Worm (Caenorhabditis elegans) whole organism, L4 larva: ENCODE results near the gene abcf-2.

ENCODE experiments used
- D1046.2 ChIP-seq: fragments of 200-800 bp; sonication (Bioruptor generic); IDR thresholded peaks from 2 replicates; pipeline ENCODE4 v1.3.6; 2022; ENCODE audit warnings: missing genetic modification characterization, missing compliant biosample characterization
- F37D6.2 ChIP-seq: sonication (generic microtip); optimal IDR thresholded peaks from 2 replicates; lab custom pipeline; 2016; ENCODE audit warnings: mild to moderate bottlenecking, missing genetic modification characterization, missing compliant biosample characterization
- F49E8.2 ChIP-seq: sonication (generic microtip); optimal IDR thresholded peaks from 2 replicates; lab custom pipeline; 2016; ENCODE audit warnings: missing compliant biosample characterization, mild to moderate bottlenecking, missing genetic modification characterization, borderline replicate concordance
- R02D3.7 ChIP-seq: fragments of 150-350 bp; sonication (generic microtip); optimal IDR thresholded peaks from 3 replicates; lab custom pipeline; 2014; ENCODE audit warnings: missing biosample characterization, missing genetic modification characterization
- T20F7.1 ChIP-seq: fragments of 200-800 bp; sonication (Bioruptor generic); optimal IDR thresholded peaks from 2 replicates; lab custom pipeline; 2018; ENCODE audit warnings: mild to moderate bottlenecking, missing genetic modification characterization, missing compliant biosample characterization
- Y48G9A.11 ChIP-seq: fragments of 200-800 bp; sonication (Bioruptor generic); IDR thresholded peaks from 2 replicates; pipeline ENCODE4 v1.3.6; 2022; ENCODE audit warnings: missing genetic modification reagents, missing genetic modification characterization, missing compliant biosample characterization
- Y5F2A.4 ChIP-seq: fragments of 200-800 bp; sonication (Bioruptor generic); optimal IDR thresholded peaks from 2 replicates; lab custom pipeline; 2018; ENCODE audit warnings: mild to moderate bottlenecking, missing genetic modification characterization, missing compliant biosample characterization
- aha-1 ChIP-seq: fragments of 150-350 bp; peaks from one replicate; lab custom pipeline; 2014; ENCODE audit warnings: missing biosample characterization, missing genetic modification characterization
- aly-2 ChIP-seq: sonication (generic microtip); optimal IDR thresholded peaks from 2 replicates; lab custom pipeline; 2018; ENCODE audit warnings: missing biosample characterization, missing genetic modification characterization
- arid-1 ChIP-seq: fragments of 200-800 bp; sonication (Bioruptor generic); conservative IDR thresholded peaks from 2 replicates; pipeline ENCODE4 v1.3.6; 2022; ENCODE audit warnings: missing genetic modification reagents, missing genetic modification characterization, missing compliant biosample characterization
- cey-2 ChIP-seq: sonication (generic microtip); optimal IDR thresholded peaks from 3 replicates; lab custom pipeline; 2017; ENCODE audit warnings: missing genetic modification characterization, mild to moderate bottlenecking, missing compliant biosample characterization, antibody characterized with exemption, borderline replicate concordance; ENCODE audit not compliant: insufficient read depth
- ctbp-1 ChIP-seq: fragments of 200-800 bp; sonication (Bioruptor generic); IDR thresholded peaks from 2 replicates; pipeline ENCODE4 v1.3.6; 2022; ENCODE audit warnings: missing genetic modification reagents, missing genetic modification characterization, missing compliant biosample characterization
- daf-12 ChIP-seq: fragments of 150-350 bp; optimal IDR thresholded peaks from 2 replicates; lab custom pipeline; 2014; ENCODE audit warnings: missing biosample characterization, missing genetic modification reagents, missing genetic modification characterization
- daf-16 ChIP-seq, 3 experiments: sonication (generic microtip); optimal IDR thresholded peaks; 2 replicates each; lab custom pipeline; 2016 to 2017; ENCODE audit warnings: missing genetic modification characterization in 3 of 3, missing genetic modification reagents in 3 of 3, mild to moderate bottlenecking in 2 of 3, missing compliant biosample characterization in 2 of 3, missing biosample characterization in 1 of 3, moderate library complexity in 1 of 3
- daf-19 ChIP-seq: fragments of 200-800 bp; sonication (Bioruptor generic); conservative IDR thresholded peaks from 2 replicates; pipeline ENCODE4 v1.3.6; 2022; ENCODE audit warnings: missing genetic modification characterization, missing compliant biosample characterization
- dmd-8 ChIP-seq: fragments of 200-800 bp; sonication (Bioruptor generic); IDR thresholded peaks from 2 replicates; pipeline ENCODE4 v1.3.6; 2022; ENCODE audit warnings: missing genetic modification characterization, missing compliant biosample characterization
- dmd-9 ChIP-seq: fragments of 200-800 bp; sonication (Bioruptor generic); IDR thresholded peaks from 2 replicates; pipeline ENCODE4 v1.3.6; 2022; ENCODE audit warnings: missing genetic modification reagents, missing genetic modification characterization, missing compliant biosample characterization
- duxl-1 ChIP-seq: sonication (generic microtip); optimal IDR thresholded peaks from 2 replicates; lab custom pipeline; 2016; ENCODE audit warnings: mild to moderate bottlenecking, missing genetic modification characterization, moderate library complexity, missing compliant biosample characterization; ENCODE audit not compliant: poor library complexity
- egl-27 ChIP-seq: sonication (generic microtip); optimal IDR thresholded peaks from 3 replicates; lab custom pipeline; 2017; ENCODE audit warnings: missing biosample characterization, missing genetic modification reagents, missing genetic modification characterization
- fkh-10 ChIP-seq: fragments of 150-350 bp; optimal IDR thresholded peaks from 2 replicates; lab custom pipeline; 2014; ENCODE audit warnings: missing biosample characterization, missing genetic modification reagents, missing genetic modification characterization
- fos-1 ChIP-seq: fragments of 150-350 bp; optimal IDR thresholded peaks from 2 replicates; lab custom pipeline; 2014; ENCODE audit warnings: missing biosample characterization, missing genetic modification characterization
- jun-1 ChIP-seq: fragments of 150-350 bp; optimal IDR thresholded peaks from 2 replicates; lab custom pipeline; 2014; ENCODE audit warnings: missing biosample characterization, missing genetic modification reagents, missing genetic modification characterization
- lim-7 ChIP-seq: fragments of 200-800 bp; sonication (Bioruptor generic); IDR thresholded peaks from 2 replicates; pipeline ENCODE4 v1.3.6; 2022; ENCODE audit warnings: missing genetic modification characterization, missing compliant biosample characterization
- lin-1 ChIP-seq: fragments of 200-800 bp; sonication (Bioruptor generic); IDR thresholded peaks from 2 replicates; pipeline ENCODE4 v1.3.6; 2022; ENCODE audit warnings: missing genetic modification reagents, missing genetic modification characterization, missing compliant biosample characterization
- lin-13 ChIP-seq: fragments of 150-350 bp; optimal IDR thresholded peaks from 2 replicates; lab custom pipeline; 2014; ENCODE audit warnings: missing biosample characterization, missing genetic modification reagents, missing genetic modification characterization
- lin-39 ChIP-seq: fragments of 150-350 bp; optimal IDR thresholded peaks from 2 replicates; lab custom pipeline; 2014; ENCODE audit warnings: missing biosample characterization, missing genetic modification reagents, missing genetic modification characterization
- mdl-1 ChIP-seq, 2 experiments: fragments of 150-350 bp in 1 of 2; sonication (generic microtip) in 1 of 2; optimal IDR thresholded peaks; 2 replicates each; lab custom pipeline; 2014 to 2017; ENCODE audit warnings: missing biosample characterization in 2 of 2, missing genetic modification characterization in 2 of 2
- mdt-29 ChIP-seq: fragments of 200-800 bp; sonication (Bioruptor generic); IDR thresholded peaks from 2 replicates; pipeline ENCODE4 v1.3.6; 2022; ENCODE audit warnings: missing genetic modification reagents, missing genetic modification characterization, missing compliant biosample characterization
- mes-2 ChIP-seq: sonication (generic microtip); optimal IDR thresholded peaks from 2 replicates; lab custom pipeline; 2016; ENCODE audit warnings: missing genotype, mild to moderate bottlenecking, missing genetic modification characterization, missing compliant biosample characterization; ENCODE audit not compliant: poor library complexity, severe bottlenecking
- mxl-3 ChIP-seq: fragments of 200-800 bp; sonication (Bioruptor generic); optimal IDR thresholded peaks from 2 replicates; lab custom pipeline; 2018; ENCODE audit warnings: mild to moderate bottlenecking, missing genetic modification characterization, missing compliant biosample characterization
- nhr-10 ChIP-seq: fragments of 150-350 bp; optimal IDR thresholded peaks from 2 replicates; lab custom pipeline; 2014; ENCODE audit warnings: missing biosample characterization, missing genetic modification characterization
- nhr-237 ChIP-seq: sonication (generic microtip); optimal IDR thresholded peaks from 2 replicates; lab custom pipeline; 2017; ENCODE audit warnings: missing biosample characterization, missing genetic modification characterization
- nhr-41 ChIP-seq: fragments of 200-800 bp; sonication (Bioruptor generic); IDR thresholded peaks from 2 replicates; pipeline ENCODE4 v1.3.6; 2022; ENCODE audit warnings: missing genetic modification reagents, missing genetic modification characterization, missing compliant biosample characterization
- nhr-48 ChIP-seq: sonication (generic microtip); optimal IDR thresholded peaks from 2 replicates; lab custom pipeline; 2016; ENCODE audit warnings: mild to moderate bottlenecking, missing genetic modification characterization, missing compliant biosample characterization
- nhr-76 ChIP-seq: fragments of 150-350 bp; optimal IDR thresholded peaks from 2 replicates; lab custom pipeline; 2014; ENCODE audit warnings: missing biosample characterization, missing genetic modification characterization
- pha-4 ChIP-seq, 2 experiments: fragments of 150-350 bp in 1 of 2; fragments of 200-800 bp in 1 of 2; sonication (Bioruptor generic) in 1 of 2; IDR thresholded peaks in 1 of 2; optimal IDR thresholded peaks in 1 of 2; 2 replicates each; pipeline versions ENCODE4 v1.3.6 to Lab custom; 2014 to 2022; ENCODE audit warnings: missing genetic modification characterization in 2 of 2, missing genetic modification reagents in 2 of 2, missing biosample characterization in 1 of 2, missing compliant biosample characterization in 1 of 2
- php-3 ChIP-seq: fragments of 200-800 bp; sonication (Bioruptor generic); IDR thresholded peaks from 2 replicates; pipeline ENCODE4 v1.3.6; 2022; ENCODE audit warnings: missing genetic modification reagents, missing genetic modification characterization, missing compliant biosample characterization
- rbr-2 ChIP-seq: sonication (generic microtip); optimal IDR thresholded peaks from 2 replicates; lab custom pipeline; 2016; ENCODE audit warnings: missing genotype, missing genetic modification characterization, missing compliant biosample characterization
- saeg-2 ChIP-seq: fragments of 200-800 bp; sonication (Bioruptor generic); IDR thresholded peaks from 2 replicates; pipeline ENCODE4 v1.3.6; 2022; ENCODE audit warnings: missing genetic modification reagents, missing genetic modification characterization, missing compliant biosample characterization
- sdz-12 ChIP-seq: fragments of 200-800 bp; sonication (Bioruptor generic); optimal IDR thresholded peaks from 2 replicates; lab custom pipeline; 2018; ENCODE audit warnings: mild to moderate bottlenecking, missing genetic modification characterization, missing compliant biosample characterization
- set-16 ChIP-seq: fragments of 200-800 bp; sonication (Bioruptor generic); IDR thresholded peaks from 2 replicates; pipeline ENCODE4 v1.3.6; 2022; ENCODE audit warnings: missing genetic modification reagents, missing genetic modification characterization, missing compliant biosample characterization
- skn-1 ChIP-seq: fragments of 150-350 bp; optimal IDR thresholded peaks from 2 replicates; lab custom pipeline; 2014; ENCODE audit warnings: missing biosample characterization, missing genetic modification characterization
- spr-1 ChIP-seq: sonication (generic microtip); optimal IDR thresholded peaks from 2 replicates; lab custom pipeline; 2016; ENCODE audit warnings: mild to moderate bottlenecking, missing genetic modification characterization, missing compliant biosample characterization
- zfp-2 ChIP-seq: sonication (generic microtip); optimal IDR thresholded peaks from 2 replicates; lab custom pipeline; 2016; ENCODE audit warnings: mild to moderate bottlenecking, missing genetic modification characterization, missing compliant biosample characterization
- zfp-3 ChIP-seq: fragments of 200-800 bp; sonication (Bioruptor generic); conservative IDR thresholded peaks from 2 replicates; pipeline ENCODE4 v1.3.6; 2022; ENCODE audit warnings: missing genetic modification reagents, missing genetic modification characterization, missing compliant biosample characterization
- zip-2 ChIP-seq: fragments of 150-350 bp; optimal IDR thresholded peaks from 2 replicates; lab custom pipeline; 2014; ENCODE audit warnings: missing biosample characterization, missing genetic modification characterization
- ztf-11 ChIP-seq: fragments of 150-350 bp; optimal IDR thresholded peaks from 2 replicates; lab custom pipeline; 2014; ENCODE audit warnings: missing biosample characterization, missing genetic modification characterization

Gene abcf-2

ce11 chrIII:13464493-13465362 is 2.7 kb upstream of the abcf-2 start, which contains the start of gene kel-3 (continued):
- TF ChIP-seq nhr-237 (tag; lab: Kevin White, UChicago) (peak; percentile 63), mxl-3 (no peak), nhr-76 (tag; lab: Kevin White, UChicago) (no peak), zip-2 (tag; lab: Kevin White, UChicago) (peak; percentile 58), duxl-1 (peak; percentile 84), R02D3.7 (tag; lab: Kevin White, UChicago) (no peak), arid-1 (GFP tag; lab: Robert Waterston, UW) (peak; percentile 86), zfp-2 (peak; percentile 30), fos-1 (peak; percentile 41), skn-1 (no peak), aly-2 (tag; lab: Kevin White, UChicago) (peak; percentile 95), daf-12 (tag; lab: Kevin White, UChicago) (no peak), daf-16 (GFP tag; optimal IDR thresholded peaks at IDR 0.05; lab: Kevin White, UChicago) (peak; percentile 50 to 61), daf-16 (tag; optimal IDR thresholded peaks at IDR 0.05; lab: Kevin White, UChicago) (peak; percentile 79), zfp-3 (peak; percentile 96), rbr-2 (tag; lab: Kevin White, UChicago) (peak; percentile 44), fkh-10 (GFP tag; lab: Kevin White, UChicago) (no peak), aha-1 (tag; lab: Kevin White, UChicago) (peak; percentile 91), nhr-41 (GFP tag; lab: Robert Waterston, UW) (no peak; the same call in 1 of the 2 replicates), dmd-8 (GFP tag; lab: Robert Waterston, UW) (peak; percentile 78; the same call in 1 of the 2 replicates), F49E8.2 (tag; lab: Kevin White, UChicago) (peak; percentile 92), pha-4 (GFP tag; IDR thresholded peaks at IDR 0.05; lab: Robert Waterston, UW) (peak; percentile 77; the same call in 1 of the 2 replicates), pha-4 (tag; optimal IDR thresholded peaks at IDR 0.05; lab: Kevin White, UChicago) (peak; percentile 18), lin-39 (tag; lab: Kevin White, UChicago) (peak; percentile 58), spr-1 (peak; percentile 58), lin-13 (GFP tag; lab: Kevin White, UChicago) (peak; percentile 82), nhr-10 (tag; lab: Kevin White, UChicago) (peak; percentile 69), ztf-11 (no peak), jun-1 (tag; lab: Kevin White, UChicago) (no peak), set-16 (GFP tag; lab: Robert Waterston, UW) (no peak), D1046.2 (GFP tag; lab: Robert Waterston, UW) (peak; percentile 67; the same call in 1 of the 2 replicates), F37D6.2 (tag; lab: Kevin White, UChicago) (no peak), saeg-2 (GFP tag; lab: Robert Waterston, UW) (peak; percentile 62; the same call in 1 of the 2 replicates), nhr-48 (peak; percentile 92), daf-19 (GFP tag; lab: Robert Waterston, UW) (no peak; the same call in 1 of the 2 replicates), dmd-9 (GFP tag; lab: Robert Waterston, UW) (peak; percentile 67), mes-2 (tag; lab: Kevin White, UChicago) (peak; percentile 70), mdl-1 (tag; optimal IDR thresholded peaks at IDR 0.05; lab: Kevin White, UChicago) (peak; percentile 24 to 47), ctbp-1 (GFP tag; lab: Robert Waterston, UW) (peak; percentile 79), cey-2 (tag; lab: Kevin White, UChicago) (peak; percentile 63), Y5F2A.4 (GFP tag; lab: Kevin White, UChicago) (peak; percentile 78), lin-1 (peak; percentile 81), egl-27 (no peak), php-3 (GFP tag; lab: Robert Waterston, UW) (peak; percentile 89), sdz-12 (peak; percentile 97), T20F7.1 (peak; percentile 65), Y48G9A.11 (GFP tag; lab: Robert Waterston, UW) (peak; percentile 85), lim-7 (GFP tag; lab: Robert Waterston, UW) (no peak; the same call in none of the 2 replicates), mdt-29 (peak; percentile 82)
